Fruit fly (Drosophila melanogaster): ENCODE data around the gene CG44325.

The CG44325 gene

dm6 chrX:9067754-9068477 is 10.4 kb downstream of the CG44325 start, which contains the start of gene CG15365 (continued):
- peak; percentile 78 for TF ChIP-seq Sry-β (GFP tag; optimal IDR thresholded peaks at IDR 0.05)
- peak; percentile 9 for TF ChIP-seq CG15269 (tag; optimal IDR thresholded peaks at IDR 0.05)

- TF ChIP-seq grn (GFP tag; optimal IDR thresholded peaks at IDR 0.05) (no peak), CG34224 (GFP tag; IDR thresholded peaks at IDR 0.05; ENCODE audit: partially characterized antibody) (no peak), gt (GFP tag; IDR thresholded peaks at IDR 0.05) (no peak), slbo (GFP tag; IDR thresholded peaks at IDR 0.05) (peak; percentile 56), Six4 (GFP tag; optimal IDR thresholded peaks at IDR 0.05) (no peak), CG9932 (GFP tag; IDR thresholded peaks at IDR 0.05) (peak; percentile 55), CG16813 (GFP tag; IDR thresholded peaks at IDR 0.05; ENCODE audit: partially characterized antibody) (no peak), Oli (tag; optimal IDR thresholded peaks at IDR 0.05) (peak; percentile 35), CG11723 (GFP tag; optimal IDR thresholded peaks at IDR 0.05) (no peak), ssp (GFP tag; IDR thresholded peaks at IDR 0.05) (no peak), CG9817 (tag; optimal IDR thresholded peaks at IDR 0.05) (peak; percentile 12), CG12071 (GFP tag; optimal IDR thresholded peaks at IDR 0.05) (no peak), pnt (GFP tag; optimal IDR thresholded peaks at IDR 0.05) (no peak), Bteb2 (GFP tag; optimal IDR thresholded peaks at IDR 0.05) (no peak), dpn (GFP tag; optimal IDR thresholded peaks at IDR 0.05) (peak in 1 of 2 experiments; percentile 20), MBD-R2 (GFP tag; IDR thresholded peaks at IDR 0.05) (no peak), pum (GFP tag; optimal IDR thresholded peaks at IDR 0.05) (no peak), fd3F (GFP tag; optimal IDR thresholded peaks at IDR 0.05) (no peak), CG14965 (GFP tag; optimal IDR thresholded peaks at IDR 0.05; ENCODE audit: borderline replicate concordance) (no peak), CG13296 (GFP tag; optimal IDR thresholded peaks at IDR 0.05) (no peak), CG9797 (GFP tag; optimal IDR thresholded peaks at IDR 0.05) (no peak), Dbx (GFP tag; IDR thresholded peaks at IDR 0.05) (no peak), maf-S (GFP tag; optimal IDR thresholded peaks at IDR 0.05) (no peak), CG10209 (GFP tag; optimal IDR thresholded peaks at IDR 0.05) (no peak), jumu (GFP tag; optimal IDR thresholded peaks at IDR 0.05) (no peak), dan (GFP tag; IDR thresholded peaks at IDR 0.05) (no peak), CG11504 (tag; optimal IDR thresholded peaks at IDR 0.05) (peak; percentile 38), zen (tag; optimal IDR thresholded peaks at IDR 0.05) (no peak), CG1603 (tag; optimal IDR thresholded peaks at IDR 0.05) (peak; percentile 6), Fer3 (tag; optimal IDR thresholded peaks at IDR 0.05) (peak; percentile 29), Hr3 (GFP tag; optimal IDR thresholded peaks at IDR 0.05) (peak; percentile 24), fd96Cb (tag; optimal IDR thresholded peaks at IDR 0.05) (peak; percentile 26), CG2712 (tag; optimal IDR thresholded peaks at IDR 0.05) (peak; percentile 11), CG5953 (GFP tag; IDR thresholded peaks at IDR 0.05) (0 out of 2 replicates have a peak, but pooled peaks have one; percentile 8), z (GFP tag; IDR thresholded peaks at IDR 0.05) (0 out of 3 replicates have a peak, but pooled peaks have one; percentile 13), gem (tag; optimal IDR thresholded peaks at IDR 0.05) (peak; percentile 57), CG33557 (GFP tag; optimal IDR thresholded peaks at IDR 0.05) (no peak), CG13624 (GFP tag; optimal IDR thresholded peaks at IDR 0.05) (no peak), Hmx (GFP tag; optimal IDR thresholded peaks at IDR 0.05) (no peak), caup (GFP tag; optimal IDR thresholded peaks at IDR 0.05; ENCODE audit: severe bottlenecking) (peak; percentile 17), Dp (GFP tag; optimal IDR thresholded peaks at IDR 0.05) (no peak), Doc3 (GFP tag; IDR thresholded peaks at IDR 0.05; ENCODE audit: partially characterized antibody) (no peak), CG2875 (GFP tag; optimal IDR thresholded peaks at IDR 0.05) (no peak), ase (GFP tag; IDR thresholded peaks at IDR 0.05) (no peak)
Measured at dm6 chrX:9066802-9067489, 11.4 kb downstream of the CG44325 start.

Measured in whole organism, embryonic.